Worm (Caenorhabditis elegans): ENCODE results near the gene pcrg-1.

DNA sequence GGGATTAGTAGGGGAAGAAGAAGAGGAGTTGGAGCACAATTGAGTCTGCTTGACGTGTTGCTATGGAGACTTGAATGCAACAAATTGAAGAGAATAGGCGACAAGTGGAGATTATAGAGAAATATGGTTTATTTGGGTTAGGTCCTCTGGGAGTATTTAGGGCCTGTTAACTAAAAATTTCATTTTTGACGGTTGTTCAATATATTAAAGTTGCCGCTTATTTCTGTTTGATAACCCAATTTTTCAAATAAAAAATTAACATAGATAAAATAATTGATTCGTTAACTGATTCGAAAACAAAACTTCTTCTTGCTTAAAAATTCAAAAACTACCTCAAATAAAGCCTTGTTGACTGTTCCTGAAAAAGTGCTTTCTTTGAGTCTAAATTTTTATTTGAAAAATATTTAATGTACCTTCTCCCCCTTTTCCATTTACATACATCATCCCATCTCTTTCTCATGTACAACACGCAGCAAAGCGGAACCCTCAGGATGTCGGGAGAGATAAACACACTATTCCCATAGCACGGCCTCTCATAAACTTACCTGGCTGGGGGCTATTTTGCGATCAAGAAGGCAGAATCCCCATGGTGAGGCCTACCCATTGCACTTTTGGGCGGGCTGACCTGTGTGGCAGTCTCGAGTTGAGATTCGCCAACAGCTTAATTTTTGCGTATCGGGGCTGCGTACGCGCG lies 28.9 kb upstream of the pcrg-1 start, which contains the start of gene dyf-13:
- TF ChIP-seq ztf-11 (tag; optimal IDR thresholded peaks at IDR 0.05) (no peak), lsy-2 (tag; optimal IDR thresholded peaks at IDR 0.05) (no peak)

Measured in whole organism, mixed stage, embryonic.